Fruit fly (Drosophila melanogaster): ENCODE data around the gene Coq6.

Gene Coq6

dm6 chr2L:5537063-5537462, 5.0 kb upstream of the Coq6 start:
- TF ChIP-seq Pdp1 (GFP tag; optimal IDR thresholded peaks at IDR 0.05) (peak in 1 of 2 experiments; percentile 85), CG5953 (GFP tag; IDR thresholded peaks at IDR 0.05) (no peak), CG6854 (GFP tag; optimal IDR thresholded peaks at IDR 0.05) (no peak), E2f2 (GFP tag; IDR thresholded peaks at IDR 0.05) (peak; percentile 54), Dp (GFP tag; optimal IDR thresholded peaks at IDR 0.05) (peak; percentile 48)

dm6 chr2L:5536658-5537057, 4.6 kb upstream of the Coq6 start, which contains the start of gene tomb:
Gene tomb, minus strand, starts transcription at chr2L:5536758.
- TF ChIP-seq YL-1 (GFP tag; optimal IDR thresholded peaks at IDR 0.05): no peak
- no peak for TF ChIP-seq pfk (GFP tag; optimal IDR thresholded peaks at IDR 0.05)
- no peak for TF ChIP-seq tgo (GFP tag; IDR thresholded peaks at IDR 0.05)
- no peak for TF ChIP-seq pho (GFP tag; optimal IDR thresholded peaks at IDR 0.05)
- TF ChIP-seq Ets65A (GFP tag): no peak
- no peak for TF ChIP-seq danr (GFP tag; IDR thresholded peaks at IDR 0.05)
- no peak for TF ChIP-seq CG4820 (GFP tag; optimal IDR thresholded peaks at IDR 0.05)
- no peak for TF ChIP-seq CG11695 (GFP tag; IDR thresholded peaks at IDR 0.05)
- no peak for TF ChIP-seq Bgb (GFP tag; IDR thresholded peaks at IDR 0.05; ENCODE audit: partially characterized antibody)
- no peak for TF ChIP-seq Atf3 (GFP tag; optimal IDR thresholded peaks at IDR 0.05)

dm6 chr2L:5527861-5528260, 4.2 kb downstream of the Coq6 start, which contains the start of gene CG31915:
Gene CG31915, plus strand, starts transcription at chr2L:5528123.
- no peak for TF ChIP-seq CG7357 (GFP tag; IDR thresholded peaks at IDR 0.05)
- TF ChIP-seq tap (tag; optimal IDR thresholded peaks at IDR 0.05): no peak
- TF ChIP-seq prd (optimal IDR thresholded peaks at IDR 0.05): no peak
- no peak for TF ChIP-seq prd (GFP tag; IDR thresholded peaks at IDR 0.05)
- TF ChIP-seq CG6791 (GFP tag; IDR thresholded peaks at IDR 0.05; ENCODE audit: partially characterized antibody): peak; percentile 89
- peak; percentile 47; the same call in 2 of the 4 replicates for TF ChIP-seq Dll (GFP tag; IDR thresholded peaks at IDR 0.05; ENCODE audit: partially characterized antibody)
- TF ChIP-seq CG18619 (GFP tag; optimal IDR thresholded peaks at IDR 0.05): no peak
- no peak for TF ChIP-seq tll (GFP tag; optimal IDR thresholded peaks at IDR 0.05)
- no peak for TF ChIP-seq D (optimal IDR thresholded peaks at IDR 0.05)
- no peak for TF ChIP-seq D (GFP tag; optimal IDR thresholded peaks at IDR 0.05)
- TF ChIP-seq CG11085 (GFP tag; IDR thresholded peaks at IDR 0.05): no peak
- no peak for TF ChIP-seq sc (optimal IDR thresholded peaks at IDR 0.05)
- no peak for TF ChIP-seq sc (GFP tag; optimal IDR thresholded peaks at IDR 0.05)
- no peak for TF ChIP-seq E2f1 (GFP tag; IDR thresholded peaks at IDR 0.05)
- TF ChIP-seq pho (GFP tag; optimal IDR thresholded peaks at IDR 0.05): no peak
- no peak for TF ChIP-seq CG5180 (GFP tag; optimal IDR thresholded peaks at IDR 0.05)
- TF ChIP-seq sna (GFP tag; IDR thresholded peaks at IDR 0.05; ENCODE audit: partially characterized antibody): 0 out of 2 replicates have a peak, but pooled peaks have one; percentile 39
- no peak for TF ChIP-seq cwo (GFP tag; optimal IDR thresholded peaks at IDR 0.05)
- TF ChIP-seq bbx (GFP tag; IDR thresholded peaks at IDR 0.05; ENCODE audit: partially characterized antibody): peak; percentile 83
- no peak for TF ChIP-seq z (GFP tag; IDR thresholded peaks at IDR 0.05)
- no peak for TF ChIP-seq Dbx (GFP tag; IDR thresholded peaks at IDR 0.05)
- TF ChIP-seq mld (GFP tag; IDR thresholded peaks at IDR 0.05; ENCODE audit: partially characterized antibody): peak; percentile 68; the same call in 1 of the 3 replicates
- no peak for TF ChIP-seq CG16863 (GFP tag; optimal IDR thresholded peaks at IDR 0.05)
- TF ChIP-seq CG6654 (GFP tag; optimal IDR thresholded peaks at IDR 0.05): peak; percentile 100
- TF ChIP-seq CG10321 (GFP tag; IDR thresholded peaks at IDR 0.05): no peak
- no peak for TF ChIP-seq fd64A (GFP tag; optimal IDR thresholded peaks at IDR 0.05)
- TF ChIP-seq Dp (GFP tag; optimal IDR thresholded peaks at IDR 0.05): peak; percentile 87
- no peak for TF ChIP-seq BtbVII (GFP tag; optimal IDR thresholded peaks at IDR 0.05)
- TF ChIP-seq ems (GFP tag; optimal IDR thresholded peaks at IDR 0.05): no peak
- no peak for TF ChIP-seq CG15073 (GFP tag; optimal IDR thresholded peaks at IDR 0.05)
- TF ChIP-seq Nf-YC (tag; optimal IDR thresholded peaks at IDR 0.05): no peak
- no peak for TF ChIP-seq CG32772 (GFP tag; IDR thresholded peaks at IDR 0.05)
- no peak for TF ChIP-seq CG1529 (GFP tag; optimal IDR thresholded peaks at IDR 0.05)
- TF ChIP-seq Hr78 (GFP tag; optimal IDR thresholded peaks at IDR 0.05): peak in 1 of 2 experiments; percentile 81
- TF ChIP-seq CG14667 (GFP tag; IDR thresholded peaks at IDR 0.05): no peak
- TF ChIP-seq CG2889 (GFP tag; IDR thresholded peaks at IDR 0.05): no peak

Measured in whole organism, embryonic.